Worm (Caenorhabditis elegans): ENCODE results near the gene inx-7.

The inx-7 gene

DNA sequence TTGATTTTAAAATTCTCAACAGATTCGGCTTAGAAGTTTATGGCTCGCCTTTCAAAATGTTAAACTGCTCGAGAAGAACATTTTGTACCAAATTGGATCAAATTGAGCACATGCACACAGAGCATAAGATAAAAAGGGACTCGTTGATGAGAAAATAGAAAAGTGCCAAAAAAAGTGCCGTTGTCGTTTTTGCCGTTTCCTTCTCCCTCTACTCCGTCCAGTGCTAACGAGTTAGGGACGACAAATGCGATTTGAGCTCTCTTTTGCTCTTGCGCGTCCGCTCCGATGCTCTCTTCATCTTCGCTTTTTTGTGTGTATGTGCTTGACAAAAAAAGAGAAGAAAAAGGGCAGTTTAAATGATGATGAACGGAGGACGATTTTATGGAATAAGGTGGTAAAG, 31.3 kb downstream of the inx-7 start:
- TF ChIP-seq B0336.3 (GFP tag; IDR thresholded peaks at IDR 0.05) (no peak), F23B12.7 (tag; optimal IDR thresholded peaks at IDR 0.05; ENCODE audit: insufficient read depth) (no peak), sea-2 (GFP tag; IDR thresholded peaks at IDR 0.05) (no peak), hrde-1 (tag; optimal IDR thresholded peaks at IDR 0.05; ENCODE audit: borderline replicate concordance) (no peak), ztf-3 (GFP tag; optimal IDR thresholded peaks at IDR 0.05) (no peak), F39B2.1 (GFP tag; IDR thresholded peaks at IDR 0.05) (no peak), K12H6.12 (tag; optimal IDR thresholded peaks at IDR 0.05) (no peak), egl-18 (GFP tag; IDR thresholded peaks at IDR 0.05) (no peak), snpc-4 (GFP tag; optimal IDR thresholded peaks at IDR 0.05) (no peak), snpc-4 (tag; optimal IDR thresholded peaks at IDR 0.05) (no peak), tbx-9 (tag; optimal IDR thresholded peaks at IDR 0.05; ENCODE audit: borderline replicate concordance) (no peak), Y67H2A.10 (GFP tag; conservative IDR thresholded peaks at IDR 0.05) (no peak), madf-8 (GFP tag; conservative IDR thresholded peaks at IDR 0.05) (no peak), aptf-2 (GFP tag; conservative IDR thresholded peaks at IDR 0.05) (no peak), ceh-40 (GFP tag; IDR thresholded peaks at IDR 0.05) (no peak)

DNA sequence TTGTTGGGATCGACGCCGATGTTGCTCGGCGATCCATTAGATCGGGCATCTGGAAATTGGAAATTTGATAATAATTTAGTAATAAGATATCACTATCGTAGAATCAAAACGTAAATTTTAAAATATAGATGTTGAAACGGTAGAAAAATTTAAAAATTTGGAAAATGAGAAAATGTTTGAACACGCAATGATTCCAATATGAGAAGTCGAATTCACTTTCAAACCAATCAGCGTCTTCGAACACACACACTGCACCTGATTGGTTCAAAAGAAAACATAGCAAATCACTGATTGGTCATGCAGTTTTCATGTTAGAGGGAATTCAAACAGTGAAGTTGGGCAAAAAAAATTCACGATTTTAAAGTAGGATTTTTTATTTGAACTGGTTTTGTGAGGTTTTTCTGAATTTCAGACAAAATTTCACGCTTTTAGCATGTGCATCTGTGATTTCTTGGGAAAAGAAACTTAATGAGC, 43.1 kb downstream of the inx-7 start, which contains the start of gene H04M03.12:
TSS of gene H04M03.12 (minus strand) at position 51 of the 474 bp plus-strand sequence.
- no peak for TF ChIP-seq akir-1 (GFP tag; optimal IDR thresholded peaks at IDR 0.05)
- no peak for TF ChIP-seq F22D6.2 (tag; optimal IDR thresholded peaks at IDR 0.05)
- TF ChIP-seq snpc-3.4 (tag; optimal IDR thresholded peaks at IDR 0.05) = no peak
- no peak for TF ChIP-seq ekl-4 (GFP tag; IDR thresholded peaks at IDR 0.05)
- no peak for TF ChIP-seq Y53F4B.3 (GFP tag; IDR thresholded peaks at IDR 0.05)
- no peak for TF ChIP-seq Y53G8AR.9 (GFP tag; conservative IDR thresholded peaks at IDR 0.05)
- no peak for TF ChIP-seq ceh-100 (GFP tag; IDR thresholded peaks at IDR 0.05)
- TF ChIP-seq nhr-120 (GFP tag; IDR thresholded peaks at IDR 0.05) = no peak
- TF ChIP-seq rpc-1 (optimal IDR thresholded peaks at IDR 0.05) = no peak
- TF ChIP-seq rpc-1 (tag; optimal IDR thresholded peaks at IDR 0.05) = no peak
- no peak for TF ChIP-seq ztf-28 (GFP tag; IDR thresholded peaks at IDR 0.05)
- no peak for TF ChIP-seq madf-6 (GFP tag; IDR thresholded peaks at IDR 0.05)
- no peak for TF ChIP-seq attf-6 (GFP tag; IDR thresholded peaks at IDR 0.05)
- TF ChIP-seq dox-1 (GFP tag; IDR thresholded peaks at IDR 0.05) = no peak

DNA sequence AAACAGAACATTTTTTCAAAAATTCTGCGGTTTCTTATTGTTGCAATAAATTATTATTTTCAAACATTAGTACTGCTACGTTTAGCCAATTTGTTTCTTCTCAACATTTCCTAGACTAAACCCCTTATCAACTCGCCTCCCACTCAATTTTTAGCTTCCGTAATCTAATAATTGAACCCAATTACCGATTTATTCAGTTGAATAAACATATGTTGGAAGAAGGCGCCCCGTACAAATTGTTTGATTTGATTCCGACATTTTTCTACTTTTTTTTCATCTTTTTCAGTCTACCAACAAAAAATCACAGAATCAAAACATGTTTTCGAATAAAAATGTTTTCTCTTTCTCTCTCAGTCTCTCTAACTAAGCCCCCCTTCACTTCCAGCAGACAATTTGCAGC, 43.7 kb downstream of the inx-7 start:
- no peak for TF ChIP-seq attf-3 (GFP tag; conservative IDR thresholded peaks at IDR 0.05)
- TF ChIP-seq ets-4 (GFP tag; optimal IDR thresholded peaks at IDR 0.05) = no peak
- TF ChIP-seq madf-3 (GFP tag; IDR thresholded peaks at IDR 0.05) = no peak
- no peak for TF ChIP-seq mxl-1 (tag; optimal IDR thresholded peaks at IDR 0.05)
- TF ChIP-seq hlh-26 (GFP tag; conservative IDR thresholded peaks at IDR 0.05) = no peak
- no peak for TF ChIP-seq egl-18 (GFP tag; IDR thresholded peaks at IDR 0.05)
- no peak for TF ChIP-seq dox-1 (GFP tag; IDR thresholded peaks at IDR 0.05)
- no peak for TF ChIP-seq F39B2.1 (GFP tag; IDR thresholded peaks at IDR 0.05)
- TF ChIP-seq lin-26 (GFP tag; IDR thresholded peaks at IDR 0.05) = no peak
- no peak for TF ChIP-seq sdz-38 (tag; optimal IDR thresholded peaks at IDR 0.05)
- no peak for TF ChIP-seq F23B12.7 (tag; optimal IDR thresholded peaks at IDR 0.05; ENCODE audit: insufficient read depth)
- TF ChIP-seq hmg-1.2 (GFP tag; IDR thresholded peaks at IDR 0.05) = no peak
